Worm (Caenorhabditis elegans): ENCODE data around the gene F44F4.10.

The F44F4.10 gene

DNA sequence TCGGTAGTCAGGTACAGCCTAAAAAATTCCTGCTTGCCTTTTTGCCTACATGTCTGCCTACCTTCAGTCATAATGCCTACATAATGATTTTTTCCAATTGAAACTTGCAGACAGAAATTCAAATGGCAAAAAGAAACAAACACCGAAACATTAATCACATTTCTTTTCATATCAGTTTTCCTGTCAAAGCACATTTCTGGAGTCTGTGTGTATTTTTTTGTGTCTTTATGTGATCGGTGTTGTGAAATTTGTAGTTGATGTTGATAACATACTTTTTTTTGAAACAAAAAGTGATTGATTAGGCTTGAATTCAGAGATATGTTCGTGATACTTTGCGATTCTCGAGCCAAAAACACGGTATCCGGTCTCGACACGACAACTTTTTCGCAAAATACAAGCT lies 32.3 kb upstream of the F44F4.10 start:
- TF ChIP-seq elt-2 (tag; optimal IDR thresholded peaks at IDR 0.05): peak; percentile 56
- no peak for TF ChIP-seq nhr-237 (tag; optimal IDR thresholded peaks at IDR 0.05)

DNA sequence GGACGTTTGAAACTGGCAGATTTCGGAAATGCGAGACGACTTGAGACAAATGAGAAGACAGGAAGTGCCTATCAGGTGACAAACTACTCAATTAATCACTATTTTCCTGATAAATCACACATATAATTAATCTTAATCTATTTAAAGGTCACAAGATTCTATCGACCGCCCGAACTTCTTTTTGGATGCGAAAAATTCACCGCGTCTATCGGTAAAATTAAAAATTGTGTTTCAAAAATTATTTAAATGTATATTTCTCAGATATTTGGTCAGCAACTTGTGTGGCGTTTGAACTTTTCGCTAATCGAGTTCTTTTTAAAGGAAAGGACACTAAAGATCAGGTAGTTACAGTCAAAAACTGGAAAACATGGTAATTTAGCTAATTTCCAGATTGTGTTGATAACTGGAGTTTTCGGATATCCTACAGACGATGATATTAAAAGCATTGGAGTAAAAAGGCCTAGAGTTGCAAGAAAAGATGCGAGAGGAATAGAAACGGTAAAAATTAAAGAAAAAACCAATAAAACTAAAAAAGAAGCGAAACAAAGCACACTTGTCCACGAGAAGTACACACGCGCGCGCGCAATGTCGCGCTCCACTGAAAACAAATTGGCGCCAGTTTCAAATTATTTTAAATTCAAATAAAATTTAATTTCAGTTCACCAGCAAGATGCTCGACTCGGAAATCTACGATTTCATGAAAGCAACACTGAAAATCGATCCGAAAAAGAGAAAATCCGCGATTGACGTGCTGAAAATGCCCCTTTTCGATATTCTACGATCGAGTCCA lies 31.4 kb upstream of the F44F4.10 start:
- no peak for TF ChIP-seq ceh-9 (tag; optimal IDR thresholded peaks at IDR 0.05)
- TF ChIP-seq ceh-28 (tag; optimal IDR thresholded peaks at IDR 0.05): no peak
- TF ChIP-seq ztf-11 (tag; optimal IDR thresholded peaks at IDR 0.05): no peak
- no peak for TF ChIP-seq nhr-28 (tag; optimal IDR thresholded peaks at IDR 0.05)
- TF ChIP-seq pqm-1 (tag; optimal IDR thresholded peaks at IDR 0.05): no peak
- no peak for TF ChIP-seq egl-27 (tag; optimal IDR thresholded peaks at IDR 0.05)
- TF ChIP-seq aly-2 (tag; optimal IDR thresholded peaks at IDR 0.05): no peak
- no peak for TF ChIP-seq ceh-16 (tag; optimal IDR thresholded peaks at IDR 0.05)
- no peak for TF ChIP-seq fkh-2 (tag; optimal IDR thresholded peaks at IDR 0.05)
- no peak for TF ChIP-seq nhr-77 (tag; optimal IDR thresholded peaks at IDR 0.05)
- TF ChIP-seq lin-39 (tag; optimal IDR thresholded peaks at IDR 0.05): no peak
- no peak for TF ChIP-seq ceh-82 (tag; optimal IDR thresholded peaks at IDR 0.05)
- TF ChIP-seq R02D3.7 (tag; optimal IDR thresholded peaks at IDR 0.05): no peak
- no peak for TF ChIP-seq ama-1 (optimal IDR thresholded peaks at IDR 0.05)

DNA sequence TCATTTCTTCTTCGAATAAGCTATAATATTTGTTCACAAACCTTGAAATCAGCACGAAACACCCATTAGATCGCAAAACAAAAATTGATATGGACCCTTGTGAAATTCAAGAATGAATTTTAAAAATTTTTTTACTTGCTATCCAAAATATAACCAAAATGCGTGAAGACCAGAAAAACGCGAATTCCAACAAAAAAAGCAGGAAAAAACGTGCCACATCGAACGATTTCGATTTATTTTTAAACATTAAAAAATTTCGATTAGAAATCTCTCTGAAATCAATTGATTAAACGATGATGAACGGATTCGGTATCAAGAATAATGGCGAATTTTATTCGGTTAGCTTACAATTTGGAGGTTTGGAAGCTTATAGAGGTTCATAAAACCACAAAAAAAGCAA lies 30.2 kb upstream of the F44F4.10 start, which contains the start of the genes tceb-3 and gskl-1:
Gene tceb-3 (minus strand): TSS at position 101 of the 400 bp plus-strand sequence.
Gene gskl-1 (plus strand): TSS at position 243 of the 400 bp plus-strand sequence.
- no peak for TF ChIP-seq nhr-237 (tag; optimal IDR thresholded peaks at IDR 0.05)
- TF ChIP-seq fkh-2 (tag; optimal IDR thresholded peaks at IDR 0.05): no peak
- TF ChIP-seq sea-2 (GFP tag; optimal IDR thresholded peaks at IDR 0.05): no peak
- TF ChIP-seq egl-27 (tag; optimal IDR thresholded peaks at IDR 0.05): no peak
- TF ChIP-seq ceh-16 (tag; optimal IDR thresholded peaks at IDR 0.05): no peak
- TF ChIP-seq tbx-2 (tag; optimal IDR thresholded peaks at IDR 0.05): no peak

DNA sequence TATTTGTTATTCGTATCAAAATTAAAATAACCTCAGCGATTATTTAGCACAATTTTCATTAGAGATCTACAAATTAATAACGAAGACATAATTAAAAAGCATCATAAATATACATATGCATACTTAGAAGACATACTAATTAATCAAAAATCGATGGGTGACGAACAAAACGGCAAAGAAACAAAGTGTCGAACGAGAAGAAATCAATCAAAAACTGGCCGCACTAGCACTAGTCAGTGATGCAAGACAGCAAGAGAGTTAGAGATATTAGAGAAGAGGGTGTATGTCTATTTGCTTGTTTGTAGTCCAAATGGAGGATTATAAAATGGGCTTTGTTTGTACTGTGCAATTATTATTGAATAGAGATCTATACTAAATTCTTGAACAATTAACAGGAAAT lies 29.8 kb upstream of the F44F4.10 start:
- TF ChIP-seq aly-2 (tag; optimal IDR thresholded peaks at IDR 0.05) (no peak), nhr-11 (tag; optimal IDR thresholded peaks at IDR 0.05) (no peak), nhr-25 (tag; optimal IDR thresholded peaks at IDR 0.05) (no peak), snpc-4 (tag; optimal IDR thresholded peaks at IDR 0.05) (peak; percentile 20), unc-62 (GFP tag; optimal IDR thresholded peaks at IDR 0.05) (no peak), nhr-23 (tag; optimal IDR thresholded peaks at IDR 0.05) (peak; percentile 5), ceh-9 (tag; optimal IDR thresholded peaks at IDR 0.05) (no peak), pqm-1 (tag; optimal IDR thresholded peaks at IDR 0.05) (no peak), nhr-67 (tag; optimal IDR thresholded peaks at IDR 0.05) (no peak), lsy-12 (tag; optimal IDR thresholded peaks at IDR 0.05) (no peak), elt-1 (tag; optimal IDR thresholded peaks at IDR 0.05) (no peak), nfya-1 (tag; optimal IDR thresholded peaks at IDR 0.05; ENCODE audit: insufficient read depth) (peak; percentile 59), hmg-11 (tag; optimal IDR thresholded peaks at IDR 0.05) (peak; percentile 13), egl-27 (tag; optimal IDR thresholded peaks at IDR 0.05) (no peak), ZK546.5 (tag; optimal IDR thresholded peaks at IDR 0.05) (no peak), lin-39 (tag; optimal IDR thresholded peaks at IDR 0.05) (peak; percentile 65), ztf-4 (tag; optimal IDR thresholded peaks at IDR 0.05) (no peak), nhr-28 (tag; optimal IDR thresholded peaks at IDR 0.05) (no peak), fkh-10 (GFP tag; optimal IDR thresholded peaks at IDR 0.05) (no peak), nhr-237 (tag; optimal IDR thresholded peaks at IDR 0.05) (no peak), pha-4 (tag; optimal IDR thresholded peaks at IDR 0.05) (peak; percentile 28), nhr-43 (tag; optimal IDR thresholded peaks at IDR 0.05; ENCODE audit: poor library complexity, severe bottlenecking) (no peak), sea-2 (GFP tag; optimal IDR thresholded peaks at IDR 0.05) (no peak)

DNA sequence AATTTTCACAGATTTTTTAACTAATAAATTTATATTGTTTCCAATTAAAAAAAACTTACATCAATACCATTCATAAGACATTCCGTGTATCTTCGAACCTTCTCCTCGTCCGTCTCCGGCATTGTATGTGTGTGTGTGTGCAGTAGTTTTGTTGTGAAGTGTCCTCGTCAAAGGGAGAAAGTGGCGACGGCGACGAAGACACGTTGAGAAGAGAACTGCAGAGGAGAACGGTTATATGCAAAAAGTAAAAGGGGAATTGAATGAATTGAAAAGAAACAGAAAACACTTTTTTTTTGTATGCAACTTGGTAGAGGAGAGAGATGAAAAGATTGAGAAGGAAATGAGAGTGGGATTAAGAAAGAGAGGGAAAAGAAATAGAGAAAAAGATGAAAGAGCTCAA lies 28.4 kb upstream of the F44F4.10 start:
- no peak for TF ChIP-seq egl-27 (tag; optimal IDR thresholded peaks at IDR 0.05)
- no peak for TF ChIP-seq hmg-11 (tag; optimal IDR thresholded peaks at IDR 0.05)
- no peak for TF ChIP-seq nfya-1 (tag; optimal IDR thresholded peaks at IDR 0.05; ENCODE audit: insufficient read depth)
- TF ChIP-seq nhr-76 (tag; optimal IDR thresholded peaks at IDR 0.05): no peak
- no peak for TF ChIP-seq ceh-28 (tag; optimal IDR thresholded peaks at IDR 0.05)
- no peak for TF ChIP-seq elt-1 (tag; optimal IDR thresholded peaks at IDR 0.05)
